Fruit fly (Drosophila melanogaster): Measurements from ENCODE around the gene Prx5.

Prx5 gene

DNA sequence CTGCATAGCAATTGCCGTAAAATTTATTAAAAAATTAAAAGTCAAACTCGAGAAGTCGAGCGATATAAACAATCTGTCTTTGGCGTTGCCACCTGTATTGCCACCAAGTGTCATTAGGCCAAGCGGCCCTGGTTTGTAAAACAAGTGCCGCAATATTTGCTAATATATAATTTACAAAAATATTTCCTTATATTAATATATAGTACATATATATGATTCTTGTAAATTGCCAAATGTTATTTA, at the start of gene Prx5, which contains the start of gene CG7215:
TSS of gene Prx5 (minus strand) at position 101 of the 243 bp plus-strand sequence.
TSS of gene CG7215 (minus strand) at position 101 of the 243 bp plus-strand sequence.
- no peak for TF ChIP-seq noc (tag; optimal IDR thresholded peaks at IDR 0.05)

DNA sequence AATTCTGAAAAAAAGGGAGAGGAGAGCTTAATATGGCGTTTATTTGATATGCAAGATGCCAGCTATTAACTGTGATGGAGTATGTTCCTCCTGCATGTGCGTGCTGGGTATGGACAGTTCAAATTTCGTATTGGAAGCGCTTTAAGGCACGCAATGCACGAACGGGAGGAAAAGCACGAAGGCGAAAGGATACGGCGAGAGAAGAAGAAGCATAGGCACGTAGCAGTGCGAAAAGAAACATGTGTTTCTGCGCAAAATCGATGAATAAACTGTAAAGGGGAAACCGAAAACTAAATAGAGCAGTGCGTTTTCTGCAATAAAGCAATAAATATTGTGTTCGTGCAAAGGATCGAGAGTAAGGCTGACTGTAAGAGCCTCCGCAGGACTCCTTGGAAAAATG, 48.8 kb upstream of the Prx5 start, which contains the start of gene CG14314:
TSS of gene CG14314 (plus strand) at position 243 of the 400 bp plus-strand sequence.
- TF ChIP-seq noc (tag; optimal IDR thresholded peaks at IDR 0.05) = no peak

DNA sequence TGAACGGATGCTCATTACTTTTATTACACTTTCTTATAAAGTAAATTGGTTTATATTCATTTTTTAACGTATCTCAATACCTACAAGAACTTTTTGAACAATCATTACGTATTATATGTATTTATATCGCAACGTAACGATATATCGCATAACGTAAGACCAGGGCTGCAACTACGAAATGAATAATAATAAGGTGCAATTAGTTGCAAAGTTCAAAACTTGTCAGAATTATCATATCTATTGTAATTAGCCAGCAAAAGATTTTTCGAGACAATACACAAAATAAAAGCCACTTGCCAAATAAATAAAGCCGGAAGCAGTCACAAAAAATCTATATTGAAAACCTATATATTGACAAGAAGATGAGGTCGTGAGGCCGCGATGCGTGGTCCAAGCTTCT, 48.2 kb upstream of the Prx5 start:
- TF ChIP-seq noc (tag; optimal IDR thresholded peaks at IDR 0.05) = no peak

DNA sequence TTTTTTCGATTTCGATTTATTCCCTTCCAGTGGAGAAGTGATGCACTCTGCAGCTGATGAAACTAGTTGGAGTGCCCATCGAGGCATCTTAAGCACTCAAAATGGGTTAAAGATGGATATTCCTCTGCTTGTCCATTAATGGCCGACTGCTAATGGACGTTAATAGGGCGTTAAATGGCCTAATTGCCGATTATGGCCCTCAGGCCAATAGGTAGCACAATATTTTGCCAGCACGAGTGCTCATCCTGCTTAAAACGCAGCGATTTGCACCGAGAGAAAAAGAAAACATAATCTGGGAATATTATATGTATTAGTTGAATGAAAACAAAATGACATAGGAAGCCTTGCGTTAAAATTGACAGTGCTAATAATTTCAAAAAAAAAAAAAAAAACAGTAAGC, 41.4 kb upstream of the Prx5 start, which contains the start of gene CG44158:
TSS of gene CG44158 (plus strand) at position 301 of the 400 bp plus-strand sequence.
- TF ChIP-seq noc (tag; optimal IDR thresholded peaks at IDR 0.05) = no peak

DNA sequence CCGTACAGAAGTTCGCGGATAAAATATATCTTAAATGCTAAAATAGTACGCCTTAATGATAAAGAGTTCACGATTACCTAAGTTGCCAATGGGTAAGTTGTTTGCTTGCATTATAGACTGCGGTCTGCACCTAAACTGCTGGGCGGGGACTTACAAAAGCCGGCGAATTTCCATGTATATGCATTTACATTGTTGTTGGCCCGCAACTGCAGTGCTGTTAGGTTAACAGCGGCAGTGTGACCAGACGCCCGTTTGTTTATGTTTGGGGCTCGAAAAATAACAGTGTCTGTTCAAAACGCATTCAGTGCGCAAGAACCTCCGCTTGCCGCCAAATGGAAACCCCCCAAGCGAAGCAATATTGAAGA, 32.8 kb upstream of the Prx5 start:
- no peak for TF ChIP-seq noc (tag; optimal IDR thresholded peaks at IDR 0.05)

DNA sequence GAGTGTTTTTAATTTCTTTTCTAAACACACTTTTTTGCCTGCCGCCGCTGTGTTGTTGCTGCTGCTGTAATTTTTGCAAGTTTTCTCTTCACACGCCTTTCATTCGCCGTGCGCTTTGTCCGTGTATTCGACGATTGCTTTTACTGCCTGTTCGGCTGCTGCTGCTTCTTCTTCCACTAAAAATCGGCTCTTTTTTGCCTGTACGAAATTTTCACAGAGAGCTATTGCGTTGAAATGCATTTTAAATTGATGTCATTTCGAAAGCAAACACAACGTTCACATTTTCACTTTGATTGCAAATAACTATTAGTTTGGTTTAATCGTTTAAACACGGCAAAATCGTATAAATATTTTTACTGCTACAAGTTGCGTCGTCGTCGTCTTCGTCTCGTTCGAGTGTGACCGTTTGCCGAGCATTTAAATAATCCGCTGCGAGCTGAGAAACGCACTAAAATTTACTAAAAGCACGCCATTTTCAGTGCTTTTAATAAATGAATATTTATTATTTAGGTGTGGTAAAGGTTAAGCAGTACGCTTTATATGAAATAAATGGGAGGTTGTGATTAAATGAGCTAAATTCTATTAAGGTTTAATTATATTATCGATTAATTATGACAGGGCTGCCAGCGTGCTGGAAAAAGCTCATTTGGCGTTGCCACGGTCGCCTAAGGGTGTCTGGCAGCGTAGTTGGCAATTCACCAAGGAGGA, 32.3 kb upstream of the Prx5 start, which contains the start of the genes Ssdp and CG7985:
TSS of gene Ssdp (minus strand) at position 419 of the 708 bp plus-strand sequence.
TSS of gene CG7985 (plus strand) at position 681 of the 708 bp plus-strand sequence.
- TF ChIP-seq noc (tag; optimal IDR thresholded peaks at IDR 0.05) = no peak

DNA sequence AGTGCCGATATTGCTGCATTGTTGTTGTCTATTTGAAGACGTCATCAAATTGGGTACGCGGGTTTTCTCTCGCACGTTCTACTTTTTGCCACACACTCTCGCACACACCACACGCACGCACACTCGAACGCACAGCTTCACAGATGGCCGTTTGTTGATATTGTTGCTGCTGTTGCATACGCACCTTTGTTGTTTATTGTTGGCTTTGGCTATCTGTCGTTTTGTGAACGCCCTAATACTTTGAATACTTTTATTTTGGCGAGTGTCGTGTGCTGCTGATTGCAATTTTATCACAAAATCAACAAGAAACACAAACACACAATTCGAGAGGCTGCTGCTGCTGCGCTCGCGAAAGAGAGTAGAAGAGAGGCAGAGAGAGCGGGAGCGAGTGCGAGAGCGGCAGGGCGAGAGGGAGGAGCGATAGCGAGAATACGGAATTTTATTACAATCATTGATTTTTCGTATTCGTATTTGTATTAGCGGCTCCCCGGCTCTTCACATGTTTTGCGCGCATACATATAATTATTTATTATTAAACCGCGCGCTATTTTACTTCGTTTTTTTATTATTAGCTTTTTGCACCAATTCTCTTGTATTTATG, 31.5 kb upstream of the Prx5 start:
- TF ChIP-seq noc (tag; optimal IDR thresholded peaks at IDR 0.05) = peak; percentile 50

DNA sequence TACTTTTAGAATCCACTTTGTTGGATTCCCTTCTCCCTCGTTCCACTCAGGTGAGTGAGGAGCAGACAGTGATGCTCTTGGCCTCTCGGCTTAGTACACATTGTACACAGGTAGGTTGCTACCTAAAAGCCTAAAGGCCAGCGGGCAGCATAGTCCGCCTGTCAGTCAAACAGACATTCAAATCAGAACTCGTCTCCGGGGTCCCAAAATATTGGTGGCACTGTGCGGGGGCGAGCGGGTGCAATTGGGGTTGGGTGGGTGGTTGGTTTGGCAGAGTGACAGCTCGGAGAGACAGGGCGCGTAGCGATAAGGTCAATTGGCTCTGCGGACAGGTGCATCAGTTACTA, 30.7 kb upstream of the Prx5 start:
- TF ChIP-seq noc (tag; optimal IDR thresholded peaks at IDR 0.05) = no peak

DNA sequence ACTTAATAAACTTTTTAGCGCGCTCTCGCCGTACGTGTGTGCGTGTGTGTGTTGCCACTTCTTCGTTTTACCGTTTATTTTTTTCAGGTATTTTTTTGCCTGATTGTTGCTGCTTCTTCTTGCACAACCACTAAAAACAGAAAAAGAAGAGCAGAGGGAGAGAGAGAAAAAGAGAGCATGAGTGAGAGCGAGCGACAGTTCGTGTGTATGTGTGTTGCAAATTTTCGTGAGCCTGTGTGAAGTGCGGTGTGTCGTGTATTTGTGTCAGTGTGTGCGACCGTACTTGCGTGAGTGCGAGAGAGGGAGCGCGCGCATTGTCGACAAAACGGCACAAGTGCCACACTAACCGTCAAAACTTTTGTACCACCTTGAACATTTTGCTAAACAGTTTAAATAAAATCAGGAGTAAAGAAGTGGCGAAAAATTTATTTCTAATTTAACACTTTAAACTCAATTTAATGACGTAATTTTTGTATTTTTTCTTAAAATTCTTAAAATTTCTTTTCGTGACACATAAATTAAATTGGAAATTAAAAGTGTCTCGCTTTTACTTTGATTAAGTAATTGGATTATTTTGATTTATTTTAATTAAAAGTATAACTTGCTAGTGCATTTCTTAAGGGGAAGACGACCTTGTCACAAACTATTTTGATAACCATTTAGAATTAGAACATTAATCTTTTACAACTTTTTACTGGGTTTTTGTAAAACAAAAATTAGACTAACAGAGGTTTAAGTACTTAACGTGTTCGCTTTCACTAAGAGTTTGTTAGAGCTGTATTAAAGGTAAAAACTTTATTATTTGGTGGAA, 30.1 kb upstream of the Prx5 start:
- TF ChIP-seq noc (tag; optimal IDR thresholded peaks at IDR 0.05) = peak; percentile 51

DNA sequence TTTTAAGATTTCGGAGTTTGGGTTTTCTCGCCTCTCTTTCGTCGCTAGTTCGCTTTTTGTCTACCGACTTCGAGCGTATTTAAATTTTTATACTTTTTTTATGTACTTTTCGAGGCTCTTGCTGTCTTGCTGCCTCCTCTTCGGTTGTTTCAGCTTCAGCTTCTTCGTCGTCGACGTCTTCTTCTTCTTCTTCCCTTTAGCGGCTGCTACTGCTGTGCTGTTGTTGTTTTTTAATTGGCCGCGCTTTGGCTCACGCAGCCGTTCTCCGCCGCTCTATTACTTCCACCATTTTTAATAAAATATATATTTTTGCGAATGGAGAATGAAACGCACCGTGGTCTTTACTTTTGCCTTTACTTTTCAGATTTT, 29.5 kb upstream of the Prx5 start:
- no peak for TF ChIP-seq noc (tag; optimal IDR thresholded peaks at IDR 0.05)

DNA sequence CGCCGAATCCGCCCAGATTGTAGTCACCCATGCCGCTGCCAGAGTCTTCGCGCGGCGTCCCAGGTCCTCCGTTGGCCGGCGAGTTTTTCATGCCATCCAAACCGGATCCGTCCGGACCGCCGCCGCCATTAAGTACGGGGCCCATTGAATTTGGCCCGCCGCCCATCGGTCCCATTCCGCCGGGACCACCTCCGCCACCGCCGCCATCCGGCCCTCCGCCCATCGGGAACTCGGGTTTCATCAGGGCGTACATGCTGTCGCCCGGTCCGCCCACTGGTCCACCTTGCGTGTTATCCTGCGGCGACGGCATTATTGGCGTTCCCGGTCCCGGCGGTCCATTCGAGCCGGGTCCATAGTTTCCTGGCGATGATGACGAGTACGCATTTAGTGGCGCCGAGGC, 28.2 kb upstream of the Prx5 start:
- no peak for TF ChIP-seq noc (tag; optimal IDR thresholded peaks at IDR 0.05)

DNA sequence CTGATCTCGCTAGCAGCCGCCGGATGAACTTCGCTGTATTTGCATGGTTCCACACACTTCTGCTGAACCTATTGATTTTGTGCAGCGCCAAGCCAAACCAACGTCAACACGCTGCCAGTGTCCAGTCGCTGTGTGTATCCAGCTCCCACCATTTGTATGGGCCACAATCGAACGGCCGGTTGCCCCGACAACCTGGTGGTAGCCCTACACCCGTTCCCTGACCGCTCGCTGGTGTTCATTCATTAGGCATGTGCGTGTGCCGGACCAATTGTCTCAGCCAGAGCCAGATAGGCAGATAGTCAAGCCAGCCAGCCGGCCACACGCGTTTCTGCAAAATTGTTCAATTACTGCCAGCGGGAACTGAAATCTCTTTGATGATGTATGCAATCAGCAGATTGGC, 24.8 kb upstream of the Prx5 start, which contains the start of gene CG14313:
TSS of gene CG14313 (minus strand) at position 101 of the 400 bp plus-strand sequence.
- no peak for TF ChIP-seq noc (tag; optimal IDR thresholded peaks at IDR 0.05)

DNA sequence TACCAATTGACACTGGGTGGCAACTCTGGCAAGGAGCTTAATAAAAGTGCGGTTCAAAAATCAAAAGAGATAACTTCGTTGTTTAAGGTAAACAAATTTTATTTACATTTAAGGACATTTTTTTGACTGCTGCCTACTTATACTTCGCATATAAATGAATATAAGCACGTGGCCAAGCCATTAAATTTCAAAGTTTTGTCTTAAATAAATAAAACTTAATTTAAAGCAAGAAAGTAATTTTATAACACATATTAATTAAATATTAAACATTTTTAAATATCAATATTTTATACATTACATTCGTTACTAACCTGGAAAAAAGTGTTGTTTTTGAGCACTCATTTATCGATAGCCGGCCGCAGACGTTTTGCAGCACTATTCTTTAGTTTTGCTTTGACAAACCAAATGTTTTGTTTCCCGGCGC, 21.6 kb upstream of the Prx5 start, which contains the start of the genes CG12321 and MED17:
TSS of gene CG12321 (minus strand) at position 6 of the 424 bp plus-strand sequence.
TSS of gene MED17 (plus strand) at position 371 of the 424 bp plus-strand sequence.
- peak; percentile 87 for TF ChIP-seq noc (tag; optimal IDR thresholded peaks at IDR 0.05)

DNA sequence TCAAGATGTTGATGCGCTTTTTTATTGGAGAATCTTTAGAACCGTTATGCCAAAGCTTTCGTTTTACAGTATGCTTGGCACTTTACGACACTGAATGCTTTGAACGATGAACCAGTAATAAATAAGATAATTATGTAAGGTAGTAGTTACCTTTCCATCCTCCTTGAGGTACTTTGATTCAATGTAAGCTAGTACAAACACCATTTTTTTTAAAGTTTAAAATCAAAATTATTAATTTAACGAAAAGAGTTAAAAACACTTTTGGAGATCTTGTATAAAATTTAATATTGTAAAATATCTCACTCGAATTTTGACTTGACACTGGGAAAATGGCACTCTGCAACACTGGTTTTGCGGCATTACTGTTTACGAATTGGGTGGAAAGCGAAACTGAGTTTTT, 18.3 kb upstream of the Prx5 start, which contains the start of the genes Arp5 and CG7208:
TSS of gene Arp5 (plus strand) at position 114 of the 400 bp plus-strand sequence.
TSS of gene CG7208 (minus strand) at position 331 of the 400 bp plus-strand sequence.
- peak; percentile 81 for TF ChIP-seq noc (tag; optimal IDR thresholded peaks at IDR 0.05)

DNA sequence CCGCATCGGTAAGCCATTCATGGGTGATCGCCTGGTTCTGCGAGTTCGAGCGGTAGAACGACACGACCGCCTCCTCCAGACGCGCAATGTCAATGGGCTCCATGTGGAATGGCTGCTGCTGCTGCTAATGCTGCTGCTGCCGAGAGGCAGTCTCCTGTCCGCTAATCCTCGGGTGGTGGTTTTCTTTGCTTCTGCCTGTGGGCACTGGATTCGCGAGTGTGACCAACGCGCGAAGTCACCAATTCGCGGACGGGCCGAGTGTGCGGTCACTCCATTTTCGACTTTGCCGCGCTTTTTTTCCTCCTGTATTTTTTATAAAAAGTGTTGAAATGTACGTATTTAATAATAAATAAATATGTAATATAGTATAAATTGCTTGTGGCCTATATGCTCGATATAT, 16.2 kb upstream of the Prx5 start, which contains the start of gene cdm:
TSS of gene cdm (minus strand) at position 236 of the 400 bp plus-strand sequence.
- no peak for TF ChIP-seq noc (tag; optimal IDR thresholded peaks at IDR 0.05)

Data from whole organism, larva.